Worm (Caenorhabditis elegans): ENCODE measurements around the gene C32B5.18.
"Not testable (repeated sequence)": the region's sequence is repeated elsewhere in the genome, so short reads cannot be mapped to it uniquely, and the experiment has no call there.

DNA sequence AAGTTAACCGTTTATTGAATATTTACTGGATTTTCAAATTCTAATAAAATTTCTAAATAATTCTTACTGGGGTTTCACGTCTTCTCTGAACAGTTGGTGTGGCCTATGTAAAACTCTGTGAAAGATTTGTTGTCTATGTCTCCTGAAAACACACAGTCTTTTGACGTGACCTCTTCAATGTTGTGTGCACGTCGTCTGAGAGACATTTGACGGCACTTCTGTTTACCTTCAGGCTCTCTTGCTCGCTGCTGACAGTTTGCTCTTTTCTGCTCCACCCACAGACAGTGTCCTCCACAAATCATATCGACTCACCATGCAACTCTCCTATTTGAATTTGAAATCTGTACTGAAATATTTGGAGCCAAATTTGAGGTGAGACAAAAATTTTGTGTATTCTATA is 29.4 kb upstream of the C32B5.18 start, which contains the start of gene fbxc-34:
- not testable (repeated sequence) for TF ChIP-seq pha-2, ets-4, sox-4 (tag; optimal IDR thresholded peaks at IDR 0.05)
